Worm (Caenorhabditis elegans): ENCODE data around the gene K07C5.9.
"Not testable (repeated sequence)": the region's sequence is repeated elsewhere in the genome, so short reads cannot be mapped to it uniquely, and the experiment has no call there.

Gene K07C5.9

DNA sequence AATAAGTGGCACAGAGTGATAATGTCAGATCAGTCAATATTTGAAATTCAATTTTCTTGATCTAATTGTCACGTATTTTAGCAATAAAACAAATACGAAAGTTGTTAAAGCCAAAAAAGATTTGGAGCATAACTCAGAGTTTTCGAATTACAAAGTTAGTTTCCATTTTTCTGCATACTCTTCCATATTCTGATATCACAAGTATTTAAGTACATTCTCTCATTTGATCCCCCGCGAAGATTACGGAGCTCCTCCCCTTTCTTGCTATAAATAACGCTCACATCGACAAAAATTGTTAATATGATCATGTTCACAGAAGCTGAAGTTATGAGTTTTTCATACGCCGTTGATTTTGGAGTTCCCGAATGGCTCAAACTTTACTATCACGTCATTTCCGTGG lies 18.3 kb upstream of the K07C5.9 start, which contains the start of gene sri-20:
Gene sri-20 (plus strand): TSS at position 301 of the 400 bp plus-strand sequence.
- TF ChIP-seq him-1 (tag; optimal IDR thresholded peaks at IDR 0.05) (no peak), dao-5 (tag; optimal IDR thresholded peaks at IDR 0.05) (no peak), W03F9.2 (tag; optimal IDR thresholded peaks at IDR 0.05) (no peak)

DNA sequence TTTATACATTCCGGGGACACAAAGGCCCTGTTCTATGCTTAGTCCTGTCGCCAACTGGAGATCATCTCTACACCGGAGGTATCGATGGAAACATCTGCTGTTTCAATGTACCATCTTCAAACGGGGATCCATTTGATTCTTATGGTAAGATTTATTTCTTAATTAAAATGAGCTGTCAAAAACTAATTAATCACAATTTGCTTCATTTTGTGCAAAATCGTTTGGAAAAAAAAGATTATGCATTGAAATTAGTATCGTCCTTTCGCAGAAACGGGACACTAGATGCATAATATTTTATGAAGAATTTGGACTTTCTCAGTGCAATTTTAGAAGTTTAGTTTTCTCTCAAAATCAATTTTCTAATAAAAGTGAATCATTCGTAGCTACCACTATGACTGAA lies 13.9 kb upstream of the K07C5.9 start:
- no peak for TF ChIP-seq W03F9.2 (tag; optimal IDR thresholded peaks at IDR 0.05)
- TF ChIP-seq dao-5 (tag; optimal IDR thresholded peaks at IDR 0.05): no peak
- no peak for TF ChIP-seq him-1 (tag; optimal IDR thresholded peaks at IDR 0.05)

DNA sequence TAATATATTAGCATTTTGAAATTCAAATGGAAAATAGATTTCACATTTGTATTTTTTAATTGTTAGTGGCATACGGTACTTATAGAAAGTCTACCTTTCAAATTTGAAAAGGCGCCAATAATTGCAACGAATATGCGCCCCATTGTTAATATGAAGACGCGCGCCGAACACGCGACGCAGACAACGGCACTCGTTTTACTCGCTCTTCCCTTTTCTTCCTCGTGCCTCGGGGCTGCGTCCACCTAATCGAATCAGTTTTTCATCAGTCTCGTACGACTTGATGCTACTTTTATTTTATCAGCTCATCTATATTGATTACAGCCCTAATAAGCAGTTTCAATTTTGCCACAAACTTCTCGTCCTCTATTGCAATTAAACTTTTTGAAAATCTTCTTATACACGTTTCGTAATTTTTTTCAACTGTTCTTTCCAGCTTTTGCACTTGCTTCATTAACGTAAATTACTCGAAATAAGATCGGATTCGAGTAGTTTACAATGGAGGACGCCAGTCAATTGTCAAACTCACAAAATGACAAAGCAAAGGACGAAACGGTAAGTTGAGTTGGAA lies 12.0 kb upstream of the K07C5.9 start, which contains the start of gene cash-1:
Gene cash-1 (plus strand): TSS at position 432 of the 568 bp plus-strand sequence.
- TF ChIP-seq dao-5 (tag; optimal IDR thresholded peaks at IDR 0.05) (no peak), W03F9.2 (tag; optimal IDR thresholded peaks at IDR 0.05) (peak; percentile 73)

ce11 chrV:10360186-10360585 lies 10.2 kb upstream of the K07C5.9 start:
- TF ChIP-seq dao-5 (tag; optimal IDR thresholded peaks at IDR 0.05) (no peak), W03F9.2 (tag; optimal IDR thresholded peaks at IDR 0.05) (no peak), him-1 (tag; optimal IDR thresholded peaks at IDR 0.05) (no peak)

DNA sequence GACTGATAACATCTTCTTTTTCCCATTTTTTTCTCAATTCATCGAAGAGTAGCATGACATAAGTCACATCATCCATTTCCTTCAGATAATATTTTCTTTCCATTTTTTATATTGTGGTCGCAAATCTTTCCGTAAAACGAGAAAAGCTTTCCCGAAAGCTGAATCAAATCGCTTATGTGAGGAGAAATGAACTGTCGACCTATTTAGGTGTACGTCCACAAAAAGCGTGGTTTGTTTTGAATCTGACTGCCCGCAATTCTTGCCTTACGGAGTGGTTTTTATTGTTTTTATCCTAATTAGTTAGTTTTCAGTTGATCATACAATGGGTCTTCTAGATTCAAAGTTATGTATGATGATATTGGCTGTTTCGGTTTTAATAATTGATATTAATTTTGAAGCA lies 8.3 kb upstream of the K07C5.9 start, which contains the start of gene ttll-15:
Gene ttll-15 (plus strand): TSS at position 301 of the 400 bp plus-strand sequence.
- TF ChIP-seq dao-5 (tag; optimal IDR thresholded peaks at IDR 0.05) (no peak), him-1 (tag; optimal IDR thresholded peaks at IDR 0.05) (no peak), W03F9.2 (tag; optimal IDR thresholded peaks at IDR 0.05) (no peak)

ce11 chrV:10357467-10357953 lies 7.6 kb upstream of the K07C5.9 start, which contains the start of gene ceeh-2:
ceeh-2 (minus strand) TSS chrV:10357903.
- TF ChIP-seq W03F9.2 (tag; optimal IDR thresholded peaks at IDR 0.05) (no peak), him-1 (tag; optimal IDR thresholded peaks at IDR 0.05) (no peak), dao-5 (tag; optimal IDR thresholded peaks at IDR 0.05) (no peak)

- TF ChIP-seq him-1 (tag; optimal IDR thresholded peaks at IDR 0.05): peak; percentile 32
- peak; percentile 86 for TF ChIP-seq W03F9.2 (tag; optimal IDR thresholded peaks at IDR 0.05)
- TF ChIP-seq dao-5 (tag; optimal IDR thresholded peaks at IDR 0.05): no peak
These were observed 5.9 kb upstream of the K07C5.9 start, which contains the start of gene sluh-7 for ce11 chrV:10355773-10356335. sluh-7 (minus strand) TSS chrV:10355823.

- TF ChIP-seq dao-5 (tag; optimal IDR thresholded peaks at IDR 0.05) (no peak), W03F9.2 (tag; optimal IDR thresholded peaks at IDR 0.05) (peak; percentile 93), him-1 (tag; optimal IDR thresholded peaks at IDR 0.05) (peak; percentile 28)
These were observed 3.0 kb upstream of the K07C5.9 start, which contains the start of gene nol-56 for ce11 chrV:10352928-10353427. nol-56 (minus strand) TSS chrV:10352978.

DNA sequence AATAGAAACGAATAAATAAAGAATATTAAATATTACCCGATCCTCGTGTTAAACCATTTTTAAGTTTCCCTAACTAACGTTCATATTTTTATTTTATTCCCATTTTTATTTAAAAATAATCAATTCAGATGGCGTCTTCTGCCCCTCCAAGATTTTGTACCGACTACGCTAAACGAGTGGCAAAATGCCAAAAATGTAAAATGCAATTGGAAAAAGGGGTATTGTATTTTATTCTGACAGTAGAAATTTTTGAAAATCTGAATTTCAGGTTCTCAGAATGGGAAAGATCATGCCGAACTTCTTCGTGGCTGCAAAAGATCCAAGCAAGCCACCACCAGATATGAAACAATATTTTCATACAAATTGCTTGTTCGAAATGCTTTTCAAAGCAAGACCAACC lies 7.0 kb downstream of the K07C5.9 start, which contains the start of gene K07C5.3:
Gene K07C5.3 (plus strand): TSS at position 129 of the 400 bp plus-strand sequence.
- TF ChIP-seq him-1 (tag; optimal IDR thresholded peaks at IDR 0.05) (no peak), W03F9.2 (tag; optimal IDR thresholded peaks at IDR 0.05) (no peak), dao-5 (tag; optimal IDR thresholded peaks at IDR 0.05) (no peak)

DNA sequence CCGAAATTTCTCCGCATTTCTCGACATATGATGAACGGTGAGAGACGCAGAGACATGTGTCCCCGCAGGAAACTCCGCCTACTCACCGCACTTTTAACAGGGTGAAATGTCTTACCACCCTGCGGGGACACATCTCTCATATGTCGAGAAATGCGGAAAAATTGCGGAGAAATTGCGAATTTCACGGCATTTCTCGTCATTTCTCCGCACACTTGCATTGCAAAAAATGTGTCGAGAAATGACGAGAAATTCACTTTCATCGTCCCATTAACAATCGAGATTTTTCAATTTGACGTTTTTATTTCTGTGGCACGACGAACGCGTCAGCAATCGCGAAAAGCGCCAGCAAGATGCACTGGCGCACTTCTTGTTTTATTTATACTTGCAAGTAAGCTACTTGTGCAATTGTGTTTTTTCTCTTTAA lies 8.0 kb downstream of the K07C5.9 start, which contains the start of gene K07C5.13:
Gene K07C5.13 (plus strand): TSS at position 151 of the 424 bp plus-strand sequence.
- not testable (repeated sequence) for TF ChIP-seq dao-5, him-1, W03F9.2 (tag; optimal IDR thresholded peaks at IDR 0.05)

DNA sequence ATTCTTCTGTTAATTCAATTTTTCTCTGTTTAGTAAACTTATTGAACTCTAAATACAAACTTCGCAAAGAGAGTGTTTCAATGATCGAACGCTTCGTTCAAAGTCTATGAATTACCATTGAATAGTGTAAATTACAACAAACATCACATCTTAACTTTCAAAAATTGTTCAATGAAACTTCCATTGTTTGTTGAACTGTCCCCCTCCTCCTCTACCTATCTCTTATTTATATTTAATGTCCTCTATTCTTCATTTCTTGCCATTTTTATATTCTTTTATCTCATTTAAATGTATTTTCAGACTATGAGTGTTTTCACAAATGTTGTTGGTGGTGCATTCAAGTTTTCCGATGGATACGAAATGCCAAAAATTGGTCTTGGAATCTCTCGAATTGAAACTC lies 10.8 kb downstream of the K07C5.9 start, which contains the start of gene K07C5.2:
Gene K07C5.2 (plus strand): TSS at position 301 of the 400 bp plus-strand sequence.
- TF ChIP-seq W03F9.2 (tag; optimal IDR thresholded peaks at IDR 0.05) (no peak), dao-5 (tag; optimal IDR thresholded peaks at IDR 0.05) (no peak), him-1 (tag; optimal IDR thresholded peaks at IDR 0.05) (no peak)

ce11 chrV:10338305-10338992 lies 11.5 kb downstream of the K07C5.9 start, which contains the start of gene arx-2:
arx-2 (minus strand) TSS chrV:10338355.
- peak; percentile 90 for TF ChIP-seq W03F9.2 (tag; optimal IDR thresholded peaks at IDR 0.05)
- no peak for TF ChIP-seq him-1 (tag; optimal IDR thresholded peaks at IDR 0.05)

DNA sequence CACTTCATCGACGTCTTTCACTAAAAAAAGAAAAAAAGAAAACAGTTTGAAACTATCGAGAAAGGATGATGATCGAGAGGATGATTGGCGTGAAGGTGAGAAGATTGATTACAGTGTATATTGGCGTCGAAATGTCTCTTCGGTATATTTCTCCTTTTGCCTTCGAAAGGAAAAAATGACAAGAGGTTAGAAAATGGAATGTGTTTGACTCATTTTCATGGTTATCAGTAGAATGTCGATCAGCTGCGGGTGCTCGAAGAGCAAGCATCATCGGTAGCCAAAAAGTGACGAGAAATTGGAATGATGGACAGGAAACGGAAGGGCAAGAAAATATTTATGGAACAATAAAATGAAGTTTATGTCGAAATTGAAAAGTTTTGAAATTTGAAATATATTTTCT lies 16.1 kb downstream of the K07C5.9 start:
- TF ChIP-seq W03F9.2 (tag; optimal IDR thresholded peaks at IDR 0.05): no peak
- TF ChIP-seq him-1 (tag; optimal IDR thresholded peaks at IDR 0.05): no peak
- TF ChIP-seq dao-5 (tag; optimal IDR thresholded peaks at IDR 0.05): no peak
